Worm (Caenorhabditis elegans) whole organism, late embryonic: ENCODE measurements around the gene mltn-3.

Source experiments
- ceh-2 ChIP-seq: sonication (generic microtip); optimal IDR thresholded peaks from 2 replicates; lab custom pipeline; 2016; ENCODE audit warnings: missing genotype, missing genetic modification characterization, missing compliant biosample characterization
- ceh-24 ChIP-seq: sonication (generic microtip); optimal IDR thresholded peaks from 2 replicates; lab custom pipeline; 2016; ENCODE audit warnings: mild to moderate bottlenecking, missing genetic modification characterization, missing compliant biosample characterization
- ceh-31 ChIP-seq: sonication (generic microtip); optimal IDR thresholded peaks from 2 replicates; lab custom pipeline; 2016; ENCODE audit warnings: missing genetic modification characterization, missing compliant biosample characterization
- dve-1 ChIP-seq: sonication (generic microtip); optimal IDR thresholded peaks from 2 replicates; lab custom pipeline; 2017; ENCODE audit warnings: antibody characterized with exemption, mild to moderate bottlenecking, missing genetic modification characterization, missing compliant biosample characterization
- hlh-30 ChIP-seq: sonication (generic microtip); optimal IDR thresholded peaks from 2 replicates; lab custom pipeline; 2017; ENCODE audit warnings: antibody characterized with exemption, missing genetic modification characterization, missing compliant biosample characterization; ENCODE audit not compliant: insufficient read depth
- pha-4 ChIP-seq: fragments of 150-350 bp; optimal IDR thresholded peaks from 2 replicates; lab custom pipeline; 2018; ENCODE audit warnings: missing biosample characterization, missing genetic modification reagents, missing genetic modification characterization
- pqm-1 ChIP-seq: sonication (generic microtip); optimal IDR thresholded peaks from 2 replicates; lab custom pipeline; 2016; ENCODE audit warnings: missing genetic modification characterization, missing compliant biosample characterization
- ttx-3 ChIP-seq: sonication (generic microtip); optimal IDR thresholded peaks from 2 replicates; lab custom pipeline; 2016; ENCODE audit warnings: missing genetic modification reagents, missing genetic modification characterization, missing compliant biosample characterization
- unc-55 ChIP-seq: sonication (generic microtip); optimal IDR thresholded peaks from 2 replicates; lab custom pipeline; 2017; ENCODE audit warnings: missing biosample characterization, missing genetic modification reagents, missing genetic modification characterization

- TF ChIP-seq ttx-3 (tag; lab: Kevin White, UChicago) (no peak), ceh-24 (tag; lab: Kevin White, UChicago) (no peak), hlh-30 (no peak), ceh-2 (tag; lab: Kevin White, UChicago) (no peak), pqm-1 (no peak), pha-4 (no peak), unc-55 (GFP tag; lab: Kevin White, UChicago) (no peak), ceh-31 (tag; lab: Kevin White, UChicago) (no peak), dve-1 (tag; lab: Kevin White, UChicago) (no peak)
Observed at ce11 chrII:13903482-13903881, 12.7 kb upstream of the mltn-3 start.
